In genomic region chrII:2058985-2059384, ce11 we compare ENCODE assay signal across 5 worm cellular contexts.
TF ChIP-seq lines count a peak whose summit lies in the region.

F07E5.5 (minus strand) TSS chrII:2059070.

TF ChIP-seq in whole organism, L1 larva, 84 proteins besides CTCF, POLR2A, EP300 and RAD21 (continued from another document):
- TF ChIP-seq unc-86 (tag; optimal IDR thresholded peaks at IDR 0.05; lab: Kevin White, UChicago) (peak; percentile 10), dpl-1 (GFP tag; optimal IDR thresholded peaks at IDR 0.05; lab: Kevin White, UChicago) (peak; percentile 54 to 78 (median 74)), unc-30 (tag; optimal IDR thresholded peaks at IDR 0.05; lab: Kevin White, UChicago) (no peak), blmp-1 (tag; optimal IDR thresholded peaks at IDR 0.05; lab: Kevin White, UChicago) (peak; percentile 13), elt-2 (tag; optimal IDR thresholded peaks at IDR 0.05; lab: Kevin White, UChicago) (peak; percentile 28), lsy-2 (tag; optimal IDR thresholded peaks at IDR 0.05; lab: Kevin White, UChicago) (peak; percentile 96 to 98), hlh-17 (GFP tag; optimal IDR thresholded peaks at IDR 0.05; lab: Kevin White, UChicago; ENCODE audit: borderline replicate concordance) (no peak), nhr-19 (GFP tag; conservative IDR thresholded peaks at IDR 0.05; lab: Robert Waterston, UW) (peak; percentile 49), mep-1 (tag; optimal IDR thresholded peaks at IDR 0.05; lab: Kevin White, UChicago) (peak; percentile 77), lin-15B (tag; optimal IDR thresholded peaks at IDR 0.05; lab: Kevin White, UChicago) (peak; percentile 41), pax-3 (tag; optimal IDR thresholded peaks at IDR 0.05; lab: Kevin White, UChicago) (no peak), lin-35 (GFP tag; optimal IDR thresholded peaks at IDR 0.05; lab: Kevin White, UChicago) (peak; percentile 61 to 77), swsn-7 (tag; optimal IDR thresholded peaks at IDR 0.05; lab: Kevin White, UChicago) (peak; percentile 51), nhr-85 (tag; lab: Kevin White, UChicago) (peak; percentile 68), vab-15 (tag; optimal IDR thresholded peaks at IDR 0.05; lab: Kevin White, UChicago) (peak; percentile 27), fkh-8 (tag; optimal IDR thresholded peaks at IDR 0.05; lab: Kevin White, UChicago) (peak; percentile 43), lin-39 (tag; optimal IDR thresholded peaks at IDR 0.05; lab: Kevin White, UChicago) (peak; percentile 5), ceh-82 (tag; optimal IDR thresholded peaks at IDR 0.05; lab: Kevin White, UChicago) (peak; percentile 19 to 66 (median 64)), aly-2 (tag; optimal IDR thresholded peaks at IDR 0.05; lab: Kevin White, UChicago) (no peak), C16A3.4 (tag; optimal IDR thresholded peaks at IDR 0.05; lab: Kevin White, UChicago) (peak; percentile 46), mdl-1 (tag; optimal IDR thresholded peaks at IDR 0.05; lab: Kevin White, UChicago) (peak in 1 of 2 experiments; percentile 14), snpc-4 (tag; optimal IDR thresholded peaks at IDR 0.05; lab: Kevin White, UChicago) (peak; percentile 23)

TF ChIP-seq in whole organism, L2 larva, 48 proteins besides CTCF, POLR2A, EP300 and RAD21 (continued from another document):
- no peak for TF ChIP-seq unc-39 (tag; optimal IDR thresholded peaks at IDR 0.05; lab: Kevin White, UChicago)
- peak; percentile 15 for TF ChIP-seq nhr-21 (tag; optimal IDR thresholded peaks at IDR 0.05; lab: Kevin White, UChicago)
- TF ChIP-seq F13H6.1 (tag; optimal IDR thresholded peaks at IDR 0.05; lab: Kevin White, UChicago), result peak; percentile 54
- peak; percentile 5 for TF ChIP-seq crh-2 (tag; optimal IDR thresholded peaks at IDR 0.05; lab: Kevin White, UChicago)
- TF ChIP-seq nhr-237 (tag; optimal IDR thresholded peaks at IDR 0.05; lab: Kevin White, UChicago), result no peak
- TF ChIP-seq alr-1 (tag; optimal IDR thresholded peaks at IDR 0.05; lab: Kevin White, UChicago), result no peak
- peak; percentile 68 for TF ChIP-seq unc-55 (GFP tag; optimal IDR thresholded peaks at IDR 0.05; lab: Kevin White, UChicago)
- TF ChIP-seq elt-1 (tag; optimal IDR thresholded peaks at IDR 0.05; lab: Kevin White, UChicago), result no peak
- no peak for TF ChIP-seq nhr-11 (tag; optimal IDR thresholded peaks at IDR 0.05; lab: Kevin White, UChicago)
- TF ChIP-seq zag-1 (tag; optimal IDR thresholded peaks at IDR 0.05; lab: Kevin White, UChicago), result no peak
- peak; percentile 12 for TF ChIP-seq nhr-129 (tag; optimal IDR thresholded peaks at IDR 0.05; lab: Kevin White, UChicago)
- no peak for TF ChIP-seq ZK546.5 (tag; optimal IDR thresholded peaks at IDR 0.05; lab: Kevin White, UChicago)
- no peak for TF ChIP-seq aly-2 (tag; optimal IDR thresholded peaks at IDR 0.05; lab: Kevin White, UChicago)
- TF ChIP-seq nhr-6 (tag; optimal IDR thresholded peaks at IDR 0.05; lab: Kevin White, UChicago), result no peak
- TF ChIP-seq ztf-11 (tag; optimal IDR thresholded peaks at IDR 0.05; lab: Kevin White, UChicago), result no peak
- no peak for TF ChIP-seq ztf-4 (tag; optimal IDR thresholded peaks at IDR 0.05; lab: Kevin White, UChicago)
- no peak for TF ChIP-seq ceh-82 (tag; optimal IDR thresholded peaks at IDR 0.05; lab: Kevin White, UChicago)
- no peak for TF ChIP-seq C34F6.9 (tag; optimal IDR thresholded peaks at IDR 0.05; lab: Kevin White, UChicago)
- no peak for TF ChIP-seq egl-27 (tag; optimal IDR thresholded peaks at IDR 0.05; lab: Kevin White, UChicago)
- TF ChIP-seq lin-13 (GFP tag; optimal IDR thresholded peaks at IDR 0.05; lab: Kevin White, UChicago), result peak; percentile 73
- TF ChIP-seq nhr-10 (tag; optimal IDR thresholded peaks at IDR 0.05; lab: Kevin White, UChicago), result no peak
- no peak for TF ChIP-seq elt-3 (tag; optimal IDR thresholded peaks at IDR 0.05; lab: Kevin White, UChicago)
- no peak for TF ChIP-seq sma-9 (GFP tag; optimal IDR thresholded peaks at IDR 0.05; lab: Kevin White, UChicago)
- no peak for TF ChIP-seq sma-9 (tag; optimal IDR thresholded peaks at IDR 0.05; lab: Kevin White, UChicago)
- peak; percentile 37 for TF ChIP-seq sma-3 (GFP tag; optimal IDR thresholded peaks at IDR 0.05; lab: Kevin White, UChicago)

TF ChIP-seq in whole organism, L3 larva, 47 proteins besides CTCF, POLR2A, EP300 and RAD21 (continued from another document):
- TF ChIP-seq tbx-2 (tag; optimal IDR thresholded peaks at IDR 0.05; lab: Kevin White, UChicago), result no peak
- no peak for TF ChIP-seq ceh-16 (tag; optimal IDR thresholded peaks at IDR 0.05; lab: Kevin White, UChicago)
- TF ChIP-seq lsy-12 (tag; optimal IDR thresholded peaks at IDR 0.05; lab: Kevin White, UChicago), result peak; percentile 16
- peak; percentile 31 for TF ChIP-seq elt-1 (tag; optimal IDR thresholded peaks at IDR 0.05; lab: Kevin White, UChicago)
- TF ChIP-seq nhr-237 (tag; optimal IDR thresholded peaks at IDR 0.05; lab: Kevin White, UChicago), result no peak
- TF ChIP-seq nhr-25 (tag; optimal IDR thresholded peaks at IDR 0.05; lab: Kevin White, UChicago), result peak; percentile 9
- peak; percentile 46 for TF ChIP-seq snpc-4 (tag; optimal IDR thresholded peaks at IDR 0.05; lab: Kevin White, UChicago)
- TF ChIP-seq ztf-4 (tag; optimal IDR thresholded peaks at IDR 0.05; lab: Kevin White, UChicago), result no peak
- peak; percentile 44 for TF ChIP-seq R02D3.7 (tag; optimal IDR thresholded peaks at IDR 0.05; lab: Kevin White, UChicago)

TF ChIP-seq in whole organism, L4 larva, 104 proteins besides CTCF, POLR2A, EP300 and RAD21 (continued from another document and continues in another):
- TF ChIP-seq mdl-1 (tag; optimal IDR thresholded peaks at IDR 0.05; lab: Kevin White, UChicago), result no peak
- no peak for TF ChIP-seq ZK546.5 (tag; optimal IDR thresholded peaks at IDR 0.05; lab: Kevin White, UChicago)
- no peak for TF ChIP-seq pqm-1 (tag; optimal IDR thresholded peaks at IDR 0.05; lab: Kevin White, UChicago)
- no peak for TF ChIP-seq lin-1 (GFP tag; IDR thresholded peaks at IDR 0.05; lab: Robert Waterston, UW)
- TF ChIP-seq ceh-28 (tag; optimal IDR thresholded peaks at IDR 0.05; lab: Kevin White, UChicago), result no peak
- TF ChIP-seq tra-1 (GFP tag; IDR thresholded peaks at IDR 0.05; lab: Robert Waterston, UW), result no peak
- no peak for TF ChIP-seq snpc-1.2 (GFP tag; IDR thresholded peaks at IDR 0.05; lab: Robert Waterston, UW)
- TF ChIP-seq ztf-7 (tag; optimal IDR thresholded peaks at IDR 0.05; lab: Kevin White, UChicago), result no peak
- no peak for TF ChIP-seq fos-1 (tag; optimal IDR thresholded peaks at IDR 0.05; lab: Kevin White, UChicago)
- peak; percentile 48 for TF ChIP-seq nhr-28 (tag; optimal IDR thresholded peaks at IDR 0.05; lab: Kevin White, UChicago)
- TF ChIP-seq nhr-11 (tag; optimal IDR thresholded peaks at IDR 0.05; lab: Kevin White, UChicago), result peak; percentile 69
- no peak for TF ChIP-seq ZK337.2 (GFP tag; IDR thresholded peaks at IDR 0.05; lab: Robert Waterston, UW)
- no peak for TF ChIP-seq nhr-42 (GFP tag; IDR thresholded peaks at IDR 0.05; lab: Robert Waterston, UW)
- TF ChIP-seq jun-1 (tag; optimal IDR thresholded peaks at IDR 0.05; lab: Kevin White, UChicago), result no peak
- TF ChIP-seq nhr-10 (tag; optimal IDR thresholded peaks at IDR 0.05; lab: Kevin White, UChicago), result no peak
- TF ChIP-seq daf-16 (GFP tag; optimal IDR thresholded peaks at IDR 0.05; lab: Kevin White, UChicago), result no peak
- no peak for TF ChIP-seq daf-16 (tag; optimal IDR thresholded peaks at IDR 0.05; lab: Kevin White, UChicago)
- peak; percentile 69 for TF ChIP-seq lin-38 (GFP tag; IDR thresholded peaks at IDR 0.05; lab: Robert Waterston, UW)
- TF ChIP-seq saeg-2 (GFP tag; IDR thresholded peaks at IDR 0.05; lab: Robert Waterston, UW), result no peak
- TF ChIP-seq ama-1 (optimal IDR thresholded peaks at IDR 0.05; lab: Kevin White, UChicago), result no peak
- TF ChIP-seq duxl-1 (tag; optimal IDR thresholded peaks at IDR 0.05; lab: Kevin White, UChicago; ENCODE audit: poor library complexity), result no peak
- no peak for TF ChIP-seq lin-15B (tag; optimal IDR thresholded peaks at IDR 0.05; lab: Kevin White, UChicago)
- no peak for TF ChIP-seq unc-130 (GFP tag; optimal IDR thresholded peaks at IDR 0.05; lab: Kevin White, UChicago)
- TF ChIP-seq cey-2 (tag; optimal IDR thresholded peaks at IDR 0.05; lab: Kevin White, UChicago; ENCODE audit: borderline replicate concordance, insufficient read depth), result no peak
- TF ChIP-seq lin-39 (tag; optimal IDR thresholded peaks at IDR 0.05; lab: Kevin White, UChicago), result no peak
- TF ChIP-seq mes-2 (tag; optimal IDR thresholded peaks at IDR 0.05; lab: Kevin White, UChicago; ENCODE audit: poor library complexity, severe bottlenecking), result peak; percentile 81
- TF ChIP-seq dpl-1 (GFP tag; optimal IDR thresholded peaks at IDR 0.05; lab: Kevin White, UChicago), result peak; percentile 64
- TF ChIP-seq gei-8 (GFP tag; optimal IDR thresholded peaks at IDR 0.05; lab: Kevin White, UChicago), result no peak
- no peak for TF ChIP-seq mdt-29 (GFP tag; IDR thresholded peaks at IDR 0.05; lab: Robert Waterston, UW)
- no peak for TF ChIP-seq hif-1 (tag; optimal IDR thresholded peaks at IDR 0.05; lab: Kevin White, UChicago)
- TF ChIP-seq skn-1 (tag; optimal IDR thresholded peaks at IDR 0.05; lab: Kevin White, UChicago), result no peak
- TF ChIP-seq dve-1 (tag; optimal IDR thresholded peaks at IDR 0.05; lab: Kevin White, UChicago; ENCODE audit: insufficient read depth), result no peak
- TF ChIP-seq lin-13 (GFP tag; optimal IDR thresholded peaks at IDR 0.05; lab: Kevin White, UChicago), result peak; percentile 45
- TF ChIP-seq madf-5 (GFP tag; IDR thresholded peaks at IDR 0.05; lab: Robert Waterston, UW), result no peak
- no peak for TF ChIP-seq T26A8.4 (GFP tag; IDR thresholded peaks at IDR 0.05; lab: Robert Waterston, UW)
- no peak for TF ChIP-seq daf-19 (GFP tag; conservative IDR thresholded peaks at IDR 0.05; lab: Robert Waterston, UW)
- TF ChIP-seq ztf-11 (tag; optimal IDR thresholded peaks at IDR 0.05; lab: Kevin White, UChicago), result no peak
- TF ChIP-seq ceh-20 (GFP tag; IDR thresholded peaks at IDR 0.05; lab: Robert Waterston, UW), result no peak
- no peak for TF ChIP-seq egl-27 (tag; optimal IDR thresholded peaks at IDR 0.05; lab: Kevin White, UChicago)
- TF ChIP-seq dmd-9 (GFP tag; IDR thresholded peaks at IDR 0.05; lab: Robert Waterston, UW), result no peak
- no peak for TF ChIP-seq snpc-4 (tag; optimal IDR thresholded peaks at IDR 0.05; lab: Kevin White, UChicago)
- TF ChIP-seq zag-1 (tag; optimal IDR thresholded peaks at IDR 0.05; lab: Kevin White, UChicago), result no peak
- TF ChIP-seq spr-3 (GFP tag; optimal IDR thresholded peaks at IDR 0.05; lab: Kevin White, UChicago), result no peak
- no peak for TF ChIP-seq unc-39 (tag; optimal IDR thresholded peaks at IDR 0.05; lab: Kevin White, UChicago)
- no peak for TF ChIP-seq nhr-6 (tag; optimal IDR thresholded peaks at IDR 0.05; lab: Kevin White, UChicago)

TF ChIP-seq in whole organism, young adult, 124 proteins besides CTCF, POLR2A, EP300 and RAD21 (continued from another document and continues in another):
- TF ChIP-seq ekl-4 (GFP tag; IDR thresholded peaks at IDR 0.05; lab: Robert Waterston, UW) (no peak), mel-28 (tag; optimal IDR thresholded peaks at IDR 0.05; lab: Kevin White, UChicago; ENCODE audit: borderline replicate concordance) (no peak), ztf-6 (GFP tag; IDR thresholded peaks at IDR 0.05; lab: Robert Waterston, UW) (no peak), lin-54 (GFP tag; optimal IDR thresholded peaks at IDR 0.05; lab: Kevin White, UChicago) (peak; percentile 18), him-1 (tag; optimal IDR thresholded peaks at IDR 0.05; lab: Kevin White, UChicago) (no peak), unc-130 (GFP tag; optimal IDR thresholded peaks at IDR 0.05; lab: Kevin White, UChicago) (no peak), attf-6 (GFP tag; IDR thresholded peaks at IDR 0.05; lab: Robert Waterston, UW) (no peak), madf-6 (GFP tag; IDR thresholded peaks at IDR 0.05; lab: Robert Waterston, UW) (no peak), mcd-1 (GFP tag; IDR thresholded peaks at IDR 0.05; lab: Robert Waterston, UW) (peak; percentile 63), rcor-1 (GFP tag; IDR thresholded peaks at IDR 0.05; lab: Robert Waterston, UW) (no peak), Y79H2A.3 (GFP tag; conservative IDR thresholded peaks at IDR 0.05; lab: Robert Waterston, UW) (no peak), dpff-1 (tag; optimal IDR thresholded peaks at IDR 0.05; lab: Kevin White, UChicago) (no peak), F22D6.2 (tag; optimal IDR thresholded peaks at IDR 0.05; lab: Kevin White, UChicago) (no peak), attf-3 (GFP tag; conservative IDR thresholded peaks at IDR 0.05; lab: Robert Waterston, UW) (peak; percentile 20; the same call in 1 of the 2 replicates), ceh-91 (GFP tag; IDR thresholded peaks at IDR 0.05; lab: Robert Waterston, UW) (no peak), ceh-27 (GFP tag; optimal IDR thresholded peaks at IDR 0.05; lab: Kevin White, UChicago) (no peak), K11D2.4 (GFP tag; IDR thresholded peaks at IDR 0.05; lab: Robert Waterston, UW) (no peak), F57C9.4 (tag; optimal IDR thresholded peaks at IDR 0.05; lab: Kevin White, UChicago) (no peak), somi-1 (GFP tag; optimal IDR thresholded peaks at IDR 0.05; lab: Kevin White, UChicago) (no peak), lin-40 (tag; optimal IDR thresholded peaks at IDR 0.05; lab: Kevin White, UChicago) (no peak), efl-1 (GFP tag; optimal IDR thresholded peaks at IDR 0.05; lab: Kevin White, UChicago) (peak; percentile 16), hmg-20 (GFP tag; IDR thresholded peaks at IDR 0.05; lab: Robert Waterston, UW) (no peak), B0035.1 (tag; optimal IDR thresholded peaks at IDR 0.05; lab: Kevin White, UChicago) (no peak), lag-1 (GFP tag; IDR thresholded peaks at IDR 0.05; lab: Robert Waterston, UW) (no peak), C06A6.2 (GFP tag; conservative IDR thresholded peaks at IDR 0.05; lab: Robert Waterston, UW) (no peak), F49E8.2 (tag; optimal IDR thresholded peaks at IDR 0.05; lab: Kevin White, UChicago; ENCODE audit: insufficient read depth) (no peak), chd-7 (tag; optimal IDR thresholded peaks at IDR 0.05; lab: Kevin White, UChicago) (no peak), tbp1 (GFP tag; optimal IDR thresholded peaks at IDR 0.05; lab: Kevin White, UChicago) (peak; percentile 12), C17E4.6 (GFP tag; IDR thresholded peaks at IDR 0.05; lab: Robert Waterston, UW) (no peak), pha-4 (tag; optimal IDR thresholded peaks at IDR 0.05; lab: Kevin White, UChicago) (no peak), let-526 (GFP tag; IDR thresholded peaks at IDR 0.05; lab: Robert Waterston, UW) (no peak), bed-2 (GFP tag; IDR thresholded peaks at IDR 0.05; lab: Robert Waterston, UW) (no peak), sdz-38 (tag; optimal IDR thresholded peaks at IDR 0.05; lab: Kevin White, UChicago) (no peak), nhr-120 (GFP tag; IDR thresholded peaks at IDR 0.05; lab: Robert Waterston, UW) (no peak), madf-8 (GFP tag; conservative IDR thresholded peaks at IDR 0.05; lab: Robert Waterston, UW) (no peak), madf-10 (tag; optimal IDR thresholded peaks at IDR 0.05; lab: Kevin White, UChicago) (no peak), rpc-1 (optimal IDR thresholded peaks at IDR 0.05; lab: Kevin White, UChicago) (no peak), rpc-1 (tag; optimal IDR thresholded peaks at IDR 0.05; lab: Kevin White, UChicago) (no peak), sptf-2 (GFP tag; optimal IDR thresholded peaks at IDR 0.05; lab: Kevin White, UChicago) (no peak), ceh-100 (GFP tag; IDR thresholded peaks at IDR 0.05; lab: Robert Waterston, UW) (no peak), ztf-26 (tag; optimal IDR thresholded peaks at IDR 0.05; lab: Kevin White, UChicago) (no peak), die-1 (tag; optimal IDR thresholded peaks at IDR 0.05; lab: Kevin White, UChicago) (no peak), lsl-1 (GFP tag; optimal IDR thresholded peaks at IDR 0.05; lab: Kevin White, UChicago) (peak; percentile 82), nhr-27 (tag; optimal IDR thresholded peaks at IDR 0.05; lab: Kevin White, UChicago) (no peak), dox-1 (GFP tag; IDR thresholded peaks at IDR 0.05; lab: Robert Waterston, UW) (peak; percentile 49; the same call in 1 of the 2 replicates), Y53F4B.3 (GFP tag; IDR thresholded peaks at IDR 0.05; lab: Robert Waterston, UW) (no peak), gei-17 (GFP tag; optimal IDR thresholded peaks at IDR 0.05; lab: Kevin White, UChicago) (no peak), T26A5.8 (tag; optimal IDR thresholded peaks at IDR 0.05; lab: Kevin White, UChicago) (no peak), aptf-3 (GFP tag; IDR thresholded peaks at IDR 0.05; lab: Robert Waterston, UW) (no peak), lin-35 (GFP tag; optimal IDR thresholded peaks at IDR 0.05; lab: Kevin White, UChicago) (no peak), mes-4 (tag; optimal IDR thresholded peaks at IDR 0.05; lab: Kevin White, UChicago) (no peak)
